Worm (Caenorhabditis elegans): ENCODE results near the gene F53A2.1.

The F53A2.1 gene

DNA sequence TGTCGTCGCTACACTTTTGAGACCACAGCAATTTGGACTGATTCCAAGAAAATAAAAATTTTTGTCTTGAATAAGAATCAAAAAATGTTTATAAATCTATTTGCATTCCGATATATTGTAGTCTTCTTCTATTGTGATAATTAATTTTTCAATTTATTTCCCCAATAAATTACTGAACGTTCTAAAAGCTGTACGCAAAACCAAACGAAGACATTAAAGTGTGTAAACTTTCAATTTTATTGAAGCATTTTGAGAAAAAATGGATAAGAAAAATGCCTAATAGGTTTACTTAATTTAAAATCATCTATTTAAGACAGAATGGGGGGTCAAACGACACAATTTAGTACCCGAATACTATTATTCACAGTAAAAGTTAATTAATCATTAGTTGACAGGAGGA, 22.1 kb downstream of the F53A2.1 start:
- peak; percentile 81 for TF ChIP-seq hrde-1 (tag; optimal IDR thresholded peaks at IDR 0.05; ENCODE audit: borderline replicate concordance)
- no peak for TF ChIP-seq F37B4.10 (GFP tag; IDR thresholded peaks at IDR 0.05)
- TF ChIP-seq ztf-25 (GFP tag; IDR thresholded peaks at IDR 0.05) = 0 out of 2 replicates have a peak, but pooled peaks have one; percentile 23
- TF ChIP-seq tbp1 (GFP tag; optimal IDR thresholded peaks at IDR 0.05) = peak; percentile 6
- TF ChIP-seq ccch-3 (GFP tag; optimal IDR thresholded peaks at IDR 0.05) = no peak
- no peak for TF ChIP-seq snpc-4 (GFP tag; optimal IDR thresholded peaks at IDR 0.05)
- no peak for TF ChIP-seq snpc-4 (tag; optimal IDR thresholded peaks at IDR 0.05)
- TF ChIP-seq cebp-2 (GFP tag; IDR thresholded peaks at IDR 0.05) = no peak
- peak; percentile 49 for TF ChIP-seq tlf-1 (GFP tag; optimal IDR thresholded peaks at IDR 0.05)
- no peak for TF ChIP-seq lin-35 (GFP tag; optimal IDR thresholded peaks at IDR 0.05)
- peak; percentile 75; the same call in 1 of the 2 replicates for TF ChIP-seq Y79H2A.3 (GFP tag; conservative IDR thresholded peaks at IDR 0.05)
- TF ChIP-seq bed-2 (GFP tag; IDR thresholded peaks at IDR 0.05) = no peak
- TF ChIP-seq F57A8.1 (GFP tag; optimal IDR thresholded peaks at IDR 0.05) = no peak
- no peak for TF ChIP-seq nhr-120 (GFP tag; IDR thresholded peaks at IDR 0.05)
- TF ChIP-seq attf-6 (GFP tag; IDR thresholded peaks at IDR 0.05) = peak; percentile 53
- TF ChIP-seq hsf-1 (GFP tag; IDR thresholded peaks at IDR 0.05) = peak; percentile 13; the same call in 1 of the 2 replicates
- peak; percentile 2 for TF ChIP-seq lsl-1 (GFP tag; optimal IDR thresholded peaks at IDR 0.05)
- TF ChIP-seq Y53G8AR.9 (GFP tag; conservative IDR thresholded peaks at IDR 0.05) = peak; percentile 67
- peak; percentile 21; the same call in 1 of the 2 replicates for TF ChIP-seq lin-26 (GFP tag; IDR thresholded peaks at IDR 0.05)
- 0 out of 2 replicates have a peak, but pooled peaks have one; percentile 4 for TF ChIP-seq hmg-1.2 (GFP tag; IDR thresholded peaks at IDR 0.05)
- TF ChIP-seq Y56A3A.18 (GFP tag; IDR thresholded peaks at IDR 0.05) = no peak
- TF ChIP-seq D2030.7 (GFP tag; IDR thresholded peaks at IDR 0.05) = 0 out of 2 replicates have a peak, but pooled peaks have one; percentile 43
- no peak for TF ChIP-seq ama-1 (optimal IDR thresholded peaks at IDR 0.05)
- peak in 1 of 2 experiments; percentile 51 for TF ChIP-seq ama-1 (GFP tag; optimal IDR thresholded peaks at IDR 0.05)
- TF ChIP-seq dpl-1 (GFP tag; optimal IDR thresholded peaks at IDR 0.05) = no peak
- TF ChIP-seq K11D2.4 (GFP tag; IDR thresholded peaks at IDR 0.05) = no peak
- TF ChIP-seq mcd-1 (GFP tag; IDR thresholded peaks at IDR 0.05) = no peak
- TF ChIP-seq nfya-2 (GFP tag; IDR thresholded peaks at IDR 0.05) = no peak
- peak; percentile 48 for TF ChIP-seq snpc-1.3 (tag; optimal IDR thresholded peaks at IDR 0.05; ENCODE audit: insufficient read depth)
- no peak for TF ChIP-seq F52B5.7 (tag; optimal IDR thresholded peaks at IDR 0.05)
- TF ChIP-seq ztf-6 (GFP tag; IDR thresholded peaks at IDR 0.05) = no peak
- TF ChIP-seq xnd-1 (tag; optimal IDR thresholded peaks at IDR 0.05) = no peak
- no peak for TF ChIP-seq sdz-38 (tag; optimal IDR thresholded peaks at IDR 0.05)
- no peak for TF ChIP-seq egrh-3 (GFP tag; IDR thresholded peaks at IDR 0.05)
- TF ChIP-seq madf-6 (GFP tag; IDR thresholded peaks at IDR 0.05) = peak; percentile 12; the same call in 1 of the 2 replicates
- TF ChIP-seq efl-1 (GFP tag; optimal IDR thresholded peaks at IDR 0.05) = peak; percentile 7
- TF ChIP-seq Y53F4B.3 (GFP tag; IDR thresholded peaks at IDR 0.05) = no peak
- no peak for TF ChIP-seq C06A6.2 (GFP tag; conservative IDR thresholded peaks at IDR 0.05)
- TF ChIP-seq K12H6.12 (tag; optimal IDR thresholded peaks at IDR 0.05) = no peak
- TF ChIP-seq zim-3 (tag; optimal IDR thresholded peaks at IDR 0.05) = no peak
- TF ChIP-seq cebp-1 (GFP tag; IDR thresholded peaks at IDR 0.05) = no peak
- peak; percentile 6 for TF ChIP-seq cebp-1 (tag; optimal IDR thresholded peaks at IDR 0.05)
- 0 out of 2 replicates have a peak, but pooled peaks have one; percentile 59 for TF ChIP-seq Y95B8A.8 (GFP tag; IDR thresholded peaks at IDR 0.05)
- TF ChIP-seq F33H1.4 (GFP tag; IDR thresholded peaks at IDR 0.05) = 0 out of 2 replicates have a peak, but pooled peaks have one; percentile 7
- no peak for TF ChIP-seq F23B12.7 (tag; optimal IDR thresholded peaks at IDR 0.05; ENCODE audit: insufficient read depth)
- TF ChIP-seq zfh-2 (GFP tag; conservative IDR thresholded peaks at IDR 0.05) = no peak
- TF ChIP-seq him-1 (tag; optimal IDR thresholded peaks at IDR 0.05) = peak; percentile 14
- peak; percentile 10 for TF ChIP-seq lin-54 (GFP tag; optimal IDR thresholded peaks at IDR 0.05)
- TF ChIP-seq gei-17 (GFP tag; optimal IDR thresholded peaks at IDR 0.05) = no peak
